Worm (Caenorhabditis elegans) whole organism, L4 larva: ENCODE data around the gene nhr-26.

Source experiments
- D1046.2 ChIP-seq: fragments of 200-800 bp; sonication (Bioruptor generic); IDR thresholded peaks from 2 replicates; pipeline ENCODE4 v1.3.6; 2022; ENCODE audit warnings: missing genetic modification characterization, missing compliant biosample characterization
- F10B5.3 ChIP-seq: sonication (generic microtip); optimal IDR thresholded peaks from 2 replicates; lab custom pipeline; 2016; ENCODE audit warnings: mild to moderate bottlenecking, missing genetic modification characterization, missing compliant biosample characterization
- F37D6.2 ChIP-seq: sonication (generic microtip); optimal IDR thresholded peaks from 2 replicates; lab custom pipeline; 2016; ENCODE audit warnings: mild to moderate bottlenecking, missing genetic modification characterization, missing compliant biosample characterization
- F44E2.7 ChIP-seq: fragments of 200-800 bp; sonication (Bioruptor generic); IDR thresholded peaks from 2 replicates; pipeline ENCODE4 v2.1.2; 2022; ENCODE audit warnings: missing genetic modification characterization, missing compliant biosample characterization
- F49E8.2 ChIP-seq: sonication (generic microtip); optimal IDR thresholded peaks from 2 replicates; lab custom pipeline; 2016; ENCODE audit warnings: missing compliant biosample characterization, mild to moderate bottlenecking, missing genetic modification characterization, borderline replicate concordance
- Y48G9A.11 ChIP-seq: fragments of 200-800 bp; sonication (Bioruptor generic); IDR thresholded peaks from 2 replicates; pipeline ENCODE4 v1.3.6; 2022; ENCODE audit warnings: missing genetic modification reagents, missing genetic modification characterization, missing compliant biosample characterization
- Y5F2A.4 ChIP-seq: fragments of 200-800 bp; sonication (Bioruptor generic); optimal IDR thresholded peaks from 2 replicates; lab custom pipeline; 2018; ENCODE audit warnings: mild to moderate bottlenecking, missing genetic modification characterization, missing compliant biosample characterization
- Y75B8A.6 ChIP-seq: fragments of 200-800 bp; sonication (Bioruptor generic); IDR thresholded peaks from 2 replicates; pipeline ENCODE4 v1.3.6; 2022; ENCODE audit warnings: missing genetic modification reagents, missing genetic modification characterization, missing compliant biosample characterization
- aha-1 ChIP-seq: fragments of 150-350 bp; peaks from one replicate; lab custom pipeline; 2014; ENCODE audit warnings: missing biosample characterization, missing genetic modification characterization
- ama-1 ChIP-seq: fragments of 150-350 bp; optimal IDR thresholded peaks from 2 replicates; lab custom pipeline; 2014; ENCODE audit warnings: inconsistent platforms, mixed read lengths
- arid-1 ChIP-seq: fragments of 200-800 bp; sonication (Bioruptor generic); conservative IDR thresholded peaks from 2 replicates; pipeline ENCODE4 v1.3.6; 2022; ENCODE audit warnings: missing genetic modification reagents, missing genetic modification characterization, missing compliant biosample characterization
- ceh-32 ChIP-seq: sonication (generic microtip); optimal IDR thresholded peaks from 2 replicates; lab custom pipeline; 2016; ENCODE audit warnings: mild to moderate bottlenecking, missing genetic modification characterization, missing compliant biosample characterization; ENCODE audit not compliant: poor library complexity
- daf-12 ChIP-seq: fragments of 150-350 bp; optimal IDR thresholded peaks from 2 replicates; lab custom pipeline; 2014; ENCODE audit warnings: missing biosample characterization, missing genetic modification reagents, missing genetic modification characterization
- daf-16 ChIP-seq, 3 experiments: sonication (generic microtip); optimal IDR thresholded peaks; 2 replicates each; lab custom pipeline; 2016 to 2017; ENCODE audit warnings: missing genetic modification characterization in 3 of 3, missing genetic modification reagents in 3 of 3, mild to moderate bottlenecking in 2 of 3, missing compliant biosample characterization in 2 of 3, missing biosample characterization in 1 of 3, moderate library complexity in 1 of 3
- daf-8 ChIP-seq: fragments of 200-800 bp; sonication (Bioruptor generic); IDR thresholded peaks from 2 replicates; pipeline ENCODE4 v1.3.6; 2022; ENCODE audit warnings: missing genetic modification characterization, missing compliant biosample characterization
- dmd-6 ChIP-seq: fragments of 200-800 bp; sonication (Bioruptor generic); IDR thresholded peaks from 2 replicates; pipeline ENCODE4 v1.3.6; 2022; ENCODE audit warnings: missing genetic modification reagents, missing genetic modification characterization, missing compliant biosample characterization
- dmd-8 ChIP-seq: fragments of 200-800 bp; sonication (Bioruptor generic); IDR thresholded peaks from 2 replicates; pipeline ENCODE4 v1.3.6; 2022; ENCODE audit warnings: missing genetic modification characterization, missing compliant biosample characterization
- dpl-1 ChIP-seq: fragments of 150-350 bp; optimal IDR thresholded peaks from 2 replicates; lab custom pipeline; 2014; ENCODE audit warnings: missing biosample characterization, missing genetic modification reagents, missing genetic modification characterization
- gei-8 ChIP-seq: fragments of 200-800 bp; sonication (Bioruptor generic); optimal IDR thresholded peaks from 2 replicates; lab custom pipeline; 2018; ENCODE audit warnings: mild to moderate bottlenecking, missing genetic modification characterization, missing compliant biosample characterization
- hif-1 ChIP-seq, 2 experiments: sonication (generic microtip); optimal IDR thresholded peaks; 2 replicates each; lab custom pipeline; 2016 to 2017; ENCODE audit warnings: missing compliant biosample characterization in 2 of 2, missing genetic modification characterization in 2 of 2, missing genetic modification reagents in 2 of 2, missing genotype in 2 of 2, mild to moderate bottlenecking in 1 of 2
- hmg-1.1 ChIP-seq: fragments of 200-800 bp; sonication (Bioruptor generic); IDR thresholded peaks from 2 replicates; pipeline ENCODE4 v1.3.6; 2022; ENCODE audit warnings: missing genetic modification reagents, missing genetic modification characterization, missing compliant biosample characterization
- lin-1 ChIP-seq: fragments of 200-800 bp; sonication (Bioruptor generic); IDR thresholded peaks from 2 replicates; pipeline ENCODE4 v1.3.6; 2022; ENCODE audit warnings: missing genetic modification reagents, missing genetic modification characterization, missing compliant biosample characterization
- lsy-2 ChIP-seq, 2 experiments: fragments of 150-350 bp in 1 of 2; sonication (generic microtip) in 1 of 2; optimal IDR thresholded peaks; 2 replicates each; lab custom pipeline; 2014 to 2017; ENCODE audit warnings: missing biosample characterization in 2 of 2, missing genetic modification characterization in 2 of 2
- madf-5 ChIP-seq, 2 experiments: fragments of 200-800 bp; sonication (Bioruptor generic); IDR thresholded peaks; 2 replicates each; pipeline ENCODE4 v1.3.6; 2022; ENCODE audit warnings: missing compliant biosample characterization in 2 of 2, missing genetic modification characterization in 2 of 2
- mdl-1 ChIP-seq, 2 experiments: fragments of 150-350 bp in 1 of 2; sonication (generic microtip) in 1 of 2; optimal IDR thresholded peaks; 2 replicates each; lab custom pipeline; 2014 to 2017; ENCODE audit warnings: missing biosample characterization in 2 of 2, missing genetic modification characterization in 2 of 2
- mdt-29 ChIP-seq: fragments of 200-800 bp; sonication (Bioruptor generic); IDR thresholded peaks from 2 replicates; pipeline ENCODE4 v1.3.6; 2022; ENCODE audit warnings: missing genetic modification reagents, missing genetic modification characterization, missing compliant biosample characterization
- nhr-102 ChIP-seq: sonication (generic microtip); optimal IDR thresholded peaks from 2 replicates; lab custom pipeline; 2016; ENCODE audit warnings: mild to moderate bottlenecking, missing genetic modification characterization, moderate library complexity, missing compliant biosample characterization
- nhr-11 ChIP-seq: fragments of 150-350 bp; optimal IDR thresholded peaks from 2 replicates; lab custom pipeline; 2014; ENCODE audit warnings: missing biosample characterization, missing genetic modification characterization
- nhr-28 ChIP-seq: fragments of 150-350 bp; optimal IDR thresholded peaks from 2 replicates; lab custom pipeline; 2014; ENCODE audit warnings: missing biosample characterization, missing genetic modification characterization
- nhr-42 ChIP-seq: fragments of 200-800 bp; sonication (Bioruptor generic); IDR thresholded peaks from 2 replicates; pipeline ENCODE4 v1.3.6; 2022; ENCODE audit warnings: missing genetic modification characterization, missing compliant biosample characterization
- nhr-6 ChIP-seq: fragments of 150-350 bp; optimal IDR thresholded peaks from 2 replicates; lab custom pipeline; 2014; ENCODE audit warnings: missing biosample characterization, missing genetic modification characterization
- nhr-77 ChIP-seq: fragments of 150-350 bp; optimal IDR thresholded peaks from 2 replicates; lab custom pipeline; 2014; ENCODE audit warnings: missing biosample characterization, missing genetic modification characterization
- php-3 ChIP-seq: fragments of 200-800 bp; sonication (Bioruptor generic); IDR thresholded peaks from 2 replicates; pipeline ENCODE4 v1.3.6; 2022; ENCODE audit warnings: missing genetic modification reagents, missing genetic modification characterization, missing compliant biosample characterization
- pqm-1 ChIP-seq: sonication (generic microtip); optimal IDR thresholded peaks from 2 replicates; lab custom pipeline; 2017; ENCODE audit warnings: missing biosample characterization, missing genetic modification characterization
- saeg-2 ChIP-seq: fragments of 200-800 bp; sonication (Bioruptor generic); IDR thresholded peaks from 2 replicates; pipeline ENCODE4 v1.3.6; 2022; ENCODE audit warnings: missing genetic modification reagents, missing genetic modification characterization, missing compliant biosample characterization
- sdz-12 ChIP-seq: fragments of 200-800 bp; sonication (Bioruptor generic); optimal IDR thresholded peaks from 2 replicates; lab custom pipeline; 2018; ENCODE audit warnings: mild to moderate bottlenecking, missing genetic modification characterization, missing compliant biosample characterization
- set-16 ChIP-seq: fragments of 200-800 bp; sonication (Bioruptor generic); IDR thresholded peaks from 2 replicates; pipeline ENCODE4 v1.3.6; 2022; ENCODE audit warnings: missing genetic modification reagents, missing genetic modification characterization, missing compliant biosample characterization
- skn-1 ChIP-seq: fragments of 150-350 bp; optimal IDR thresholded peaks from 2 replicates; lab custom pipeline; 2014; ENCODE audit warnings: missing biosample characterization, missing genetic modification characterization
- snpc-1.2 ChIP-seq: fragments of 200-800 bp; sonication (Bioruptor generic); IDR thresholded peaks from 2 replicates; pipeline ENCODE4 v1.3.6; 2022; ENCODE audit warnings: missing genetic modification reagents, missing genetic modification characterization, missing compliant biosample characterization
- snpc-4 ChIP-seq: fragments of 150-350 bp; optimal IDR thresholded peaks from 2 replicates; lab custom pipeline; 2014; ENCODE audit warnings: missing biosample characterization, missing genetic modification characterization
- spr-1 ChIP-seq: sonication (generic microtip); optimal IDR thresholded peaks from 2 replicates; lab custom pipeline; 2016; ENCODE audit warnings: mild to moderate bottlenecking, missing genetic modification characterization, missing compliant biosample characterization
- unc-130 ChIP-seq: sonication (generic microtip); optimal IDR thresholded peaks from 2 replicates; lab custom pipeline; 2016; ENCODE audit warnings: missing genetic modification reagents, missing genetic modification characterization, missing compliant biosample characterization
- unc-62 ChIP-seq, 3 experiments: fragments of 150-350 bp in 1 of 3; sonication (generic microtip); optimal IDR thresholded peaks in 2 of 3; peaks in 1 of 3; 1 replicate in 1 of 3; 2 replicates in 2 of 3; lab custom pipeline; 2014 to 2017; ENCODE audit warnings: missing biosample characterization in 3 of 3, missing genetic modification characterization in 3 of 3, missing genetic modification reagents in 3 of 3, missing genotype in 1 of 3
- zag-1 ChIP-seq: fragments of 150-350 bp; optimal IDR thresholded peaks from 2 replicates; lab custom pipeline; 2014; ENCODE audit warnings: missing biosample characterization, missing genetic modification characterization
- zfp-2 ChIP-seq: sonication (generic microtip); optimal IDR thresholded peaks from 2 replicates; lab custom pipeline; 2016; ENCODE audit warnings: mild to moderate bottlenecking, missing genetic modification characterization, missing compliant biosample characterization
- zip-11 ChIP-seq: fragments of 200-800 bp; sonication (Bioruptor generic); IDR thresholded peaks from 2 replicates; pipeline ENCODE4 v1.3.6; 2022; ENCODE audit warnings: missing genetic modification characterization, missing compliant biosample characterization

Gene nhr-26

ce11 chrX:12661091-12661526 lies 39.2 kb downstream of the nhr-26 start (continued):
- peak; percentile 72 for TF ChIP-seq nhr-42 (GFP tag; lab: Robert Waterston, UW)
- peak; percentile 40 for TF ChIP-seq Y5F2A.4 (GFP tag; lab: Kevin White, UChicago)
- no peak for TF ChIP-seq snpc-4
- peak; percentile 92 for TF ChIP-seq hmg-1.1 (GFP tag; lab: Robert Waterston, UW)

ce11 chrX:12659814-12660213 lies 40.5 kb downstream of the nhr-26 start, which contains the start of gene C02B4.3:
TSS of gene C02B4.3 (minus strand) at chrX:12659847.
- no peak for TF ChIP-seq ama-1 (lab: Kevin White, UChicago)
- peak in 1 of 2 experiments; percentile 59 for TF ChIP-seq unc-62 (GFP tag; optimal IDR thresholded peaks at IDR 0.05 in 1 of 2; lab: Kevin White, UChicago)
- TF ChIP-seq unc-62 (tag; optimal IDR thresholded peaks at IDR 0.05; lab: Kevin White, UChicago) = no peak

ce11 chrX:12656420-12657033 lies 43.7 kb downstream of the nhr-26 start:
- TF ChIP-seq skn-1 (tag; lab: Kevin White, UChicago) (no peak), spr-1 (tag; lab: Kevin White, UChicago) (peak; percentile 36), set-16 (GFP tag; lab: Robert Waterston, UW) (peak; percentile 98), daf-8 (GFP tag; lab: Robert Waterston, UW) (no peak), zip-11 (no peak), nhr-102 (tag; lab: Kevin White, UChicago) (no peak), zag-1 (tag; lab: Kevin White, UChicago) (no peak), Y75B8A.6 (no peak), hif-1 (tag; optimal IDR thresholded peaks at IDR 0.05; lab: Kevin White, UChicago) (peak in 1 of 2 experiments; percentile 77), daf-16 (GFP tag; optimal IDR thresholded peaks at IDR 0.05; lab: Kevin White, UChicago) (peak in 1 of 2 experiments; percentile 46), daf-16 (tag; optimal IDR thresholded peaks at IDR 0.05; lab: Kevin White, UChicago) (peak; percentile 24), dpl-1 (GFP tag; lab: Kevin White, UChicago) (peak; percentile 0), gei-8 (GFP tag; lab: Kevin White, UChicago) (no peak), aha-1 (tag; lab: Kevin White, UChicago) (no peak), F10B5.3 (peak; percentile 32), mdl-1 (tag; optimal IDR thresholded peaks at IDR 0.05; lab: Kevin White, UChicago) (peak; percentile 28 to 36), nhr-28 (peak; percentile 19), arid-1 (GFP tag; lab: Robert Waterston, UW) (no peak), sdz-12 (GFP tag; lab: Kevin White, UChicago) (no peak), php-3 (peak; percentile 40; the same call in 1 of the 2 replicates), snpc-1.2 (GFP tag; lab: Robert Waterston, UW) (no peak), nhr-77 (tag; lab: Kevin White, UChicago) (no peak), dmd-8 (GFP tag; lab: Robert Waterston, UW) (no peak), ceh-32 (peak; percentile 66), lsy-2 (tag; optimal IDR thresholded peaks at IDR 0.05; lab: Kevin White, UChicago) (peak; percentile 1 to 4), Y48G9A.11 (GFP tag; lab: Robert Waterston, UW) (no peak), zfp-2 (tag; lab: Kevin White, UChicago) (no peak), F44E2.7 (GFP tag; lab: Robert Waterston, UW) (no peak), nhr-6 (tag; lab: Kevin White, UChicago) (no peak), nhr-11 (tag; lab: Kevin White, UChicago) (no peak), F37D6.2 (peak; percentile 32), D1046.2 (GFP tag; lab: Robert Waterston, UW) (no peak), dmd-6 (GFP tag; lab: Robert Waterston, UW) (no peak; the same call in 1 of the 2 replicates), unc-130 (GFP tag; lab: Kevin White, UChicago) (no peak), mdt-29 (GFP tag; lab: Robert Waterston, UW) (no peak), madf-5 (GFP tag; IDR thresholded peaks at IDR 0.05; lab: Robert Waterston, UW) (no peak), F49E8.2 (no peak), snpc-4 (no peak), pqm-1 (tag; lab: Kevin White, UChicago) (no peak), daf-12 (tag; lab: Kevin White, UChicago) (no peak), lin-1 (0 out of 2 replicates have a peak, but pooled peaks have one; percentile 31), saeg-2 (GFP tag; lab: Robert Waterston, UW) (no peak), nhr-42 (GFP tag; lab: Robert Waterston, UW) (peak; percentile 73; the same call in 1 of the 2 replicates)
